Comparison of ENCODE assay signal across 2 fruit fly cellular contexts in the genomic region with DNA sequence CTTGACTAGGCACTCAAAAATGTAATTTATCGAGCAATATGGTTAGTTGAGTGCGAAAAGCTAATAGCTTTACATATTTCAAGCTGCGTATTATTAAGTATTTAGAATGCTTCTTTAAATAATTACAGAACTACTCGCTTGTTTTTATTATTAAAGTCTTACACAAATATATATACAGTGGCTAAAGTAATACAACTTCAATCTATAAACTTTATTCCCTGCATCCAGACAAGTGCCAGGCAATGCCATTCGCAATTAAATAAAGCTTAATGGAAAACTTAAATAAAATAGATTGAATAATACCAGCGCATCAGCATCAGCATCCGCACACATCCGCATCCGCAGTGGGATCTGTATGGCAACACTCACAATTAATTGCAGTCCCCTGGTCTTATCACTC.
TF ChIP-seq lines count a peak whose summit lies in the region.

No protein-coding gene starts in this region.

- TF ChIP-seq CTCF in whole organism, embryonic (GFP tag; optimal IDR thresholded peaks at IDR 0.05; lab: Kevin White, UChicago): no peak

TF ChIP-seq in whole organism, embryonic, 481 proteins besides CTCF, POLR2A, EP300 and RAD21:
- peak; percentile 73 for TF ChIP-seq Ets65A (GFP tag; lab: Kevin White, UChicago)
- no peak for TF ChIP-seq B-H2 (GFP tag; optimal IDR thresholded peaks at IDR 0.05; lab: Kevin White, UChicago)

TF ChIP-seq in whole organism, prepupa, 60 proteins besides CTCF, POLR2A, EP300 and RAD21:
- TF ChIP-seq CG11762 (GFP tag; optimal IDR thresholded peaks at IDR 0.05; lab: Kevin White, UChicago; ENCODE audit: insufficient read depth) (no peak), svp (GFP tag; lab: Kevin White, UChicago) (peak; percentile 63)
